Worm (Caenorhabditis elegans) whole organism, dauer: ENCODE data around the gene orc-2.
"Not testable (repeated sequence)": the region's sequence is repeated elsewhere in the genome, so short reads cannot be mapped to it uniquely, and the experiment has no call there.

Experiments used
- unc-62 ChIP-seq: sonication (generic microtip); optimal IDR thresholded peaks from 2 replicates; lab custom pipeline; 2017; ENCODE audit warnings: missing biosample characterization, missing genetic modification reagents, missing genetic modification characterization

The orc-2 gene

DNA sequence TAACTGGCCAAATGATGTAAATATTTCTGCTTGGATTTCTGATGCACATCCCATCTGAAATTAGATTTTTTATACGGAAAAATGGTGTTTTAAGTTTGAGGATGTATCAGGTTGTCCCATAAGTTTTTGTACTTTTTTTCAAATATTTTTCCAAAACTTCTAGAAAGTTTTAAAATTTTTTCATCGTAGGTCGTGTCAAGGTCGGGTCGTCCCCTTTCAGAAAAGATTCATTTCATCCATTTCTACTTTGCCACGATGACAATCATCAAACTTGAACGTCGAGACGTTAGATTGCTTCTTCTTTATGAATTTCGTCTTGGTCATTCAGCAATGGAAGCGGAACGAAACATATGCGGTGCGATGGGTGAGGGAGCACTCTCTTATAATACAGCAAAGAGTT is 30.6 kb downstream of the orc-2 start, which contains the start of gene sra-12:
Gene sra-12, minus strand, starts transcription at position 101 of the 400 bp plus-strand sequence.
- not testable (repeated sequence) for TF ChIP-seq unc-62 (GFP tag; lab: Kevin White, UChicago)

DNA sequence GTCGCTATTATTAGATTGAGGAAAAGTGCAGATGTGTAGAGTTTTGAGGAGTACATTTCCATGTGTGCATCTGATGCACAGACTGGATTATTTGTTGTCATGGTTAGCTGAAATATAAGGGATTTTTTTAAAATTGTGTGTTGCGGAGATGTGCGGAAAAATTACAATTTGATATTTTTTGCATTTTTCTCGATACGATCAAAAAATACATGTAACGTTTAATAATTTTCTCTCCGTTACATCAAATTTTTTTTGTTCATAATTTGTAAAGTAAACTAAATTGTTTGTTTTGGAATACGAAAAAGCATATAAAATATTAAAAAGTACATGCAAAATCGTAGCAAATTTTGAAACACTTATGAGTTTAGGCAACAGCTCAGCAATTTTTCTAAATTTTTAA is 36.5 kb downstream of the orc-2 start, which contains the start of gene sra-11:
Gene sra-11, minus strand, starts transcription at position 101 of the 400 bp plus-strand sequence.
- TF ChIP-seq unc-62 (GFP tag; lab: Kevin White, UChicago), result no peak

DNA sequence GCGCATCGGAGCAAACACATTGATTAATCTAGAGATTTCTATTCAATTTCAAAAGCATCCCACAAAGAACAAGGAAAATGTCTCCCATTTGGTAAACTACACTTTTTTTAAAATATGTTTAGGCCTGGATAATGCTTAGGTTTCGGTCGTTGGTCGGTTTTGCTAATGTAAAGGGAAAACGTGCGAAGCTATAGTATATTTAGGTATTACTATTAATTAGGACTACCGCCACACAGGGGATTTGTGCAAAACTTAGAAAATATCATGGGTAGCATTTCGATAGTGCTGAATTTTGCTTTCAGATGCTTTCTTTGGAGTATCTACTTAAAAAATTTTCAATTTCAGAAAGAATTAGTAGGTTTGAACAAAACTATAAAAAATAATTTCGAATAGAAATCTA is 39.3 kb downstream of the orc-2 start:
- no peak for TF ChIP-seq unc-62 (GFP tag; lab: Kevin White, UChicago)

DNA sequence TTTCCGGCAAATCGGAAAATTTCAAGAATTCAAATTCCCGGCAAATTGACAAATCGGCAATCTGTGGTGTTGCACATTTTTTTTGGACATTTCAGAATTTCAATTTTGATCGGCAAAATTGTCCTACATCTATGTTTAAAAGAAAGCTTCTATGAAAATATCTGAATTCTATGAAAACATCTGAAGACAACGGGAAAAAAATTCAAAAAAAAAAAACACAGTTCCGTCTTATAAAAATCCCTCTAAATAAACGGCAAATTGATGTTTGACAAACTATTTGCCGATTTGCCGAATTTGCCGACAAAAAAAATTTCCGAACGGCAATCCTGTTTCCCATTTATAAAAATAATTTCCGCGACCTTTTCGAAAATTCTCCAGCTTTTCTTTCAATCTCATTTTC is 40.6 kb downstream of the orc-2 start, which contains the start of gene F44F4.15:
Gene F44F4.15, plus strand, starts transcription at position 301 of the 400 bp plus-strand sequence.
- TF ChIP-seq unc-62 (GFP tag; lab: Kevin White, UChicago), result no peak

DNA sequence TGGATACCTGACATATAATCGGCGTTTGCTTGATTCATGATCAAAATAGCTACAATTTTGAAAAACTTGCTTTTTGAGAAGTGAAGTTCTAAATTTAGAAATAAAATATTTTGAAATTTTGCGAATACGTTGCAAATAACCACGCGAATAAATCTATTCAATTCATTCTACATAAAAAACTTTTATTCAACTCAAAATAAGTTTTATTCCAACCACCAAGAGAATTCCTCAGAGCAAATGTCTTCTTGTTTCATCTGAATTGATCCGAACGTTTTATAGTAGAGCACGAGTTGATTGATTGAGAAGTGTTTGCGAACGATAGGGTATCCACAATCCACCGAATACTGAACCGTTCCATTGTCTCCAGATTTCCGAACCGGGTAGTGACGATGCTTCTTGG is 42.0 kb downstream of the orc-2 start, which contains the start of gene F44F4.9:
Gene F44F4.9, minus strand, starts transcription at position 101 of the 400 bp plus-strand sequence.
- TF ChIP-seq unc-62 (GFP tag; lab: Kevin White, UChicago), result no peak

DNA sequence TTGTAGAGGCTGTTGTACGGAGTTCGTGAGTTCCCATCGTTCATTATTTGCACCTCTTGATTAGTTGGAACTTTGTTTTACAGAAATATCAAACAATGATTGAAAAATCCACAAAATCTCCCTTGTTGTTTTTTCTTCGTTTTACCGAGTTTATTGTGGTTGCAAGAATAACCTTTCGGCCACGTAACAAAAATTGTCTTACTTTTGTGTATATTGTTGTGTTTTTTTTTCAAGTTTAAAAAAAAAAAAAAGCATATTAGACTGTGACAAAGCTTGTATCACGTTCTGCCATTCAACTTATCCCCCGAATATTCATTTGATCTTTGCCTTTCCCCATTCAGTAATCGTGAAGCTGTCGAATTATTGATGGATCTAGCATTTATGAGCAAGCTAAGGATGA is 43.4 kb downstream of the orc-2 start, which contains the start of gene F44F4.10:
Gene F44F4.10, minus strand, starts transcription at position 101 of the 400 bp plus-strand sequence.
- TF ChIP-seq unc-62 (GFP tag; lab: Kevin White, UChicago), result no peak

DNA sequence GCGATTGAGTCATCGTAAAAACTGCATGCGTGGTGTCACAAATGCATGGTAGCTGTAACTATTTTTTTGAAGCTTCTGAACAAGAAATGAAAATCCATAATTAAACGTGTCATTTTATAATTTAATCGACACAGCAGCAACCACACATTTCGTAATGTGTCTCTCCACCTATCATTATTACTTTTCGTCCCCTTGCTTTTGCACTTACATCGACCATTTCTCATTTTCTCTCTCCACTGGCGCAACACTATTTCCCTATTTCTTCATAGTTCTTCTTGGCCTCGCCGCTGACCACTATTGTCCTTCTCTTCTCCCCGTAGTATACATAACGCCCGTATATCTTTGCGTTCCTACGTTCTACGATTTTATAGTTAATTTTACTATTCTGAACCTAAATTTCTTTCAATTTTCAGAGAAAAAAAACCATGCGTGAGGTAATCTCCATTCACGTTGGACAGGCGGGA is 44.6 kb downstream of the orc-2 start, which contains the start of gene tba-4:
Gene tba-4, plus strand, starts transcription at position 414 of the 464 bp plus-strand sequence.
- TF ChIP-seq unc-62 (GFP tag; lab: Kevin White, UChicago), result no peak

DNA sequence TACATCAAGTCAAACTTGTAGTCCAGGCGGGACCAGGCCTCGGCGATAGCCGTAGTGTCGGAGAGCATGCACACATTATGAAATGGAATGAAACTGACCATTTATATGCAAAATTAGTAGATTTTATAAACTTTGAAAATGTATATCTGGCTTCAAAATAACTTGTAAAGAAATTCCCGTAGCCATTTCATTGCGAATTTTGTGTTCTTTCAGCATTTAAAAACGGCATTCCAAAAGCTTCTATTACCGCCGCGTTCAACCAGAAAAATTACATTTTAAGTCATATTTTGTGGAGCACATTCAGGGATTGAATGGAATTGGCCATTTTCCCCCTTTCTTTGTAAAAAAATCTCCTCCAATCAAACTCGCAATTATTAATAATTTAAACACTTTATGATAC is 49.1 kb downstream of the orc-2 start, which contains the start of gene Y19D2B.1:
Gene Y19D2B.1, minus strand, starts transcription at position 101 of the 400 bp plus-strand sequence.
- not testable (repeated sequence) for TF ChIP-seq unc-62 (GFP tag; lab: Kevin White, UChicago)

DNA sequence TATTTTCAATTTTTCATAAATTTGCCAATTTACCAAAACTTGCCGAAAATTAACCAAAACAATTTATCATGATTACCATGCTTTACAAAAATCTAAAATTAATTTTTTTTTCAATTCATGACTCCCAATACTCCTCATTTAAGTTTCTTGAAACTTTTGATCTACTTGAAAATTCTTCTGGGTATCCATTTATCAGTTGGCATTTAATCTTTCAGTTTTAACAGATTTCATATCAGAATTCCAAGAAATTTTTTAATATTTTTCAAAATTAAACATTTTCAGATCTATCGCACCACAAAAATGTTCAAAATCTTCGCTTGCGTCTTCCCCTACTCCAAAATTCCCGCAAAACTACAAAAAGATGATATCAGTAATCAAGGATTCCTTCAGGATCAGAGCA is 50.2 kb downstream of the orc-2 start, which contains the start of gene Y19D2B.2:
Gene Y19D2B.2, plus strand, starts transcription at position 301 of the 400 bp plus-strand sequence.
- TF ChIP-seq unc-62 (GFP tag; lab: Kevin White, UChicago), result no peak

DNA sequence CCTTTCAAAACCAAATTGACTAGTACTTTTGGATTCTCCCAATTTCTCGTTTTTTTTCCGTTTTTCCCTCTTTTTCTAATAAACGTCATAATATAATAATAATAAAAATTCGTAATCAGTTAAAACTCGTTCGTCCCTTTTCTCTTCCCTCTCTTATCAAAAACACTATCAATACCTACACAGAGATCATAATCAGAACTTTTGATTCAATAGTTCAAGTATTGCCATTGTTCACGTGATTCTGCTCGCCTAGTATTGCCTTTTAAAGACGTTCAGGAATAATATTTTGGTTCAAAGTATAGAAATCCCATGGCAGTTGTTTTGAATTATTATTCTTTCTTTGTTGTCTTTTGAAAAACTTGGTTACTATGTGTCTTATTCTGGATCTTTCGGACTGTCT is 50.9 kb downstream of the orc-2 start:
- no peak for TF ChIP-seq unc-62 (GFP tag; lab: Kevin White, UChicago)

DNA sequence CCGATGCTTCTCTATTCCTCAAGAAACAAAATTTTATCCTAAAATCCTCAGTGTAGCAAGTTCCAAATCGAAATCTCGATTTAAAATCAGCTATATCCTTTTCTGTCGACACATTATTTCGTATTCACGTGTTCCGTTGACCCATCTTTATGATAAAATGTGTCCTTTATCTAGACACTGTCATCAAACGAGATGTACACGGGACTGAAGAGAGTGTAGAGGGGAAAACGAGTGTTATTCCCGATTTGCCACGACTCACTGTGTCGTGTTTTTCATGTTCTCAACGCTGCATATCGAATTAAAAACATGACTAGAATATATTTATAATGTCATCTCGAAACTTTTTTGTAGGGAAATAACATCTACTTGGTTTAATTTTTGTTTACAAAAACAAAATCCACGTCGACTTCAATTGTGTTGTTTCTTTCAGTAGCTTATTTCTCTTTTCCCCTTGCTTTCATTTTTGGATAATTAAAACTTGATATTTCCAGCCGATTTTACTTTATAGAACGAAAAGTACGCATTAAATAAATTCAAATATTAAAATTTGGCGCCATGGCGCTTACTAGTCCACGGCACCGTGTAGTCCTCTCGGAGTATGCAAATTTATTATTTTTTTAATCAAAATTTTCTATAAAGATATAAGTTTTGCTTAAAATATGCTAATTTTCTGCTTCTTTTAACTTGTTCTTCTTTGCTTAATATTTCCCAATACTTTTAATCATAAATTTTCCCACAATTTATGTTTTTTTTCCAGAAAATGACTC is 52.3 kb downstream of the orc-2 start, which contains the start of gene metr-1:
Gene metr-1, plus strand, starts transcription at position 758 of the 767 bp plus-strand sequence.
- TF ChIP-seq unc-62 (GFP tag; lab: Kevin White, UChicago), result no peak
